Worm (Caenorhabditis elegans): ENCODE data around the gene F21D9.11.

- TF ChIP-seq ama-1 (optimal IDR thresholded peaks at IDR 0.05), result no peak
- TF ChIP-seq Y22D7AL.16 (tag; optimal IDR thresholded peaks at IDR 0.05), result no peak
- no peak for TF ChIP-seq dmd-4 (tag; optimal IDR thresholded peaks at IDR 0.05; ENCODE audit: borderline replicate concordance)
- no peak for TF ChIP-seq hlh-6 (tag; optimal IDR thresholded peaks at IDR 0.05)
- TF ChIP-seq pha-4 (tag; optimal IDR thresholded peaks at IDR 0.05), result no peak
- no peak for TF ChIP-seq ceh-14 (tag; optimal IDR thresholded peaks at IDR 0.05)
Measured at ce11 chrV:19301934-19302333, 50.0 kb downstream of the F21D9.11 start, which contains the start of gene fbxb-62.
